Worm (Caenorhabditis elegans) whole organism, L4 larva: ENCODE results near the gene chk-1.

Experiments
- aly-2 ChIP-seq: sonication (generic microtip); optimal IDR thresholded peaks from 2 replicates; lab custom pipeline; 2018; ENCODE audit warnings: missing biosample characterization, missing genetic modification characterization
- duxl-1 ChIP-seq: sonication (generic microtip); optimal IDR thresholded peaks from 2 replicates; lab custom pipeline; 2016; ENCODE audit warnings: mild to moderate bottlenecking, missing genetic modification characterization, moderate library complexity, missing compliant biosample characterization; ENCODE audit not compliant: poor library complexity
- egl-43 ChIP-seq: fragments of 200-800 bp; sonication (Bioruptor generic); IDR thresholded peaks from 2 replicates; pipeline ENCODE4 v1.3.6; 2022; ENCODE audit warnings: missing genetic modification reagents, missing genetic modification characterization, missing compliant biosample characterization
- fkh-10 ChIP-seq: fragments of 150-350 bp; optimal IDR thresholded peaks from 2 replicates; lab custom pipeline; 2014; ENCODE audit warnings: missing biosample characterization, missing genetic modification reagents, missing genetic modification characterization
- fos-1 ChIP-seq: fragments of 150-350 bp; optimal IDR thresholded peaks from 2 replicates; lab custom pipeline; 2014; ENCODE audit warnings: missing biosample characterization, missing genetic modification characterization
- lin-1 ChIP-seq: fragments of 200-800 bp; sonication (Bioruptor generic); IDR thresholded peaks from 2 replicates; pipeline ENCODE4 v1.3.6; 2022; ENCODE audit warnings: missing genetic modification reagents, missing genetic modification characterization, missing compliant biosample characterization
- lsy-2 ChIP-seq, 2 experiments: fragments of 150-350 bp in 1 of 2; sonication (generic microtip) in 1 of 2; optimal IDR thresholded peaks; 2 replicates each; lab custom pipeline; 2014 to 2017; ENCODE audit warnings: missing biosample characterization in 2 of 2, missing genetic modification characterization in 2 of 2
- nhr-41 ChIP-seq: fragments of 200-800 bp; sonication (Bioruptor generic); IDR thresholded peaks from 2 replicates; pipeline ENCODE4 v1.3.6; 2022; ENCODE audit warnings: missing genetic modification reagents, missing genetic modification characterization, missing compliant biosample characterization
- nhr-77 ChIP-seq: fragments of 150-350 bp; optimal IDR thresholded peaks from 2 replicates; lab custom pipeline; 2014; ENCODE audit warnings: missing biosample characterization, missing genetic modification characterization
- pha-4 ChIP-seq, 2 experiments: fragments of 150-350 bp in 1 of 2; fragments of 200-800 bp in 1 of 2; sonication (Bioruptor generic) in 1 of 2; IDR thresholded peaks in 1 of 2; optimal IDR thresholded peaks in 1 of 2; 2 replicates each; pipeline versions ENCODE4 v1.3.6 to Lab custom; 2014 to 2022; ENCODE audit warnings: missing genetic modification characterization in 2 of 2, missing genetic modification reagents in 2 of 2, missing biosample characterization in 1 of 2, missing compliant biosample characterization in 1 of 2
- skn-1 ChIP-seq: fragments of 150-350 bp; optimal IDR thresholded peaks from 2 replicates; lab custom pipeline; 2014; ENCODE audit warnings: missing biosample characterization, missing genetic modification characterization
- snpc-4 ChIP-seq: fragments of 150-350 bp; optimal IDR thresholded peaks from 2 replicates; lab custom pipeline; 2014; ENCODE audit warnings: missing biosample characterization, missing genetic modification characterization
- unc-130 ChIP-seq: sonication (generic microtip); optimal IDR thresholded peaks from 2 replicates; lab custom pipeline; 2016; ENCODE audit warnings: missing genetic modification reagents, missing genetic modification characterization, missing compliant biosample characterization

ce11 chrV:3717751-3718150 is 41.5 kb downstream of the chk-1 start:
- TF ChIP-seq skn-1 (tag; lab: Kevin White, UChicago) (no peak), duxl-1 (tag; lab: Kevin White, UChicago) (no peak), egl-43 (GFP tag; lab: Robert Waterston, UW) (no peak), snpc-4 (tag; lab: Kevin White, UChicago) (no peak), unc-130 (GFP tag; lab: Kevin White, UChicago) (no peak), pha-4 (GFP tag; IDR thresholded peaks at IDR 0.05; lab: Robert Waterston, UW) (no peak), pha-4 (tag; optimal IDR thresholded peaks at IDR 0.05; lab: Kevin White, UChicago) (no peak), nhr-41 (GFP tag; lab: Robert Waterston, UW) (no peak), nhr-77 (no peak), fkh-10 (peak; percentile 61), lsy-2 (tag; optimal IDR thresholded peaks at IDR 0.05; lab: Kevin White, UChicago) (peak in 1 of 2 experiments; percentile 68), lin-1 (GFP tag; lab: Robert Waterston, UW) (no peak), fos-1 (tag; lab: Kevin White, UChicago) (no peak), aly-2 (tag; lab: Kevin White, UChicago) (no peak)
